Worm (Caenorhabditis elegans): ENCODE results near the gene ZK418.7.

DNA sequence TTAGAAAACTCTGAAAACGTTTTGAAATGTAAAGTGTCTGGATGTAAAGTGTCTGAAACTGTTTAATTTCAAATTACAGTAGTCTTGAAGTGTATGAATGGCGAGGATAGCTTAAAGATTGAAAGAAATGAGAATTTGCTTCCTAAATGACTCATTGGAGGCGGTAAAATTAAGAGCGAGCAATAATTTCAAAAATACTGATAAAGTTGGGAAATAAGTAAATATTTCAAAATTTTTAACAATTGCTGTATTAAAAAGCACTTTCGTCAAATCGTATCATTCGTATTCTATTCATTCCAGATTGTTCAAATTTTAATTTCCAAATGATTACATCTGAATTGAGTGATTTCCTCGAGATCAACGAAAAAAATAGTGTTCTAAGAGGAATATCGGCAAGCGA is 43.8 kb upstream of the ZK418.7 start, which contains the start of gene B0280.2:
- TF ChIP-seq odd-2 (tag; optimal IDR thresholded peaks at IDR 0.05): no peak
- no peak for TF ChIP-seq unc-86 (tag; optimal IDR thresholded peaks at IDR 0.05)
- TF ChIP-seq ama-1 (optimal IDR thresholded peaks at IDR 0.05): no peak
- no peak for TF ChIP-seq pag-3 (tag; optimal IDR thresholded peaks at IDR 0.05; ENCODE audit: borderline replicate concordance)
- TF ChIP-seq nfya-1 (tag; optimal IDR thresholded peaks at IDR 0.05): no peak
- no peak for TF ChIP-seq tbx-2 (tag; optimal IDR thresholded peaks at IDR 0.05)

Measured in whole organism, late embryonic.